Worm (Caenorhabditis elegans) whole organism, L4/young adult: ENCODE data around the gene C08E3.14.

Source experiments
- W03F9.2 ChIP-seq: fragments of 150-350 bp; optimal IDR thresholded peaks from 2 replicates; lab custom pipeline; 2014; ENCODE audit warnings: missing biosample characterization, missing genetic modification characterization
- dao-5 ChIP-seq: sonication (generic microtip); optimal IDR thresholded peaks from 2 replicates; lab custom pipeline; 2016; ENCODE audit warnings: missing genotype, missing genetic modification characterization, moderate library complexity, missing compliant biosample characterization
- him-1 ChIP-seq: sonication (generic microtip); optimal IDR thresholded peaks from 2 replicates; lab custom pipeline; 2016; ENCODE audit warnings: missing genotype, missing genetic modification reagents, missing genetic modification characterization, missing compliant biosample characterization

DNA sequence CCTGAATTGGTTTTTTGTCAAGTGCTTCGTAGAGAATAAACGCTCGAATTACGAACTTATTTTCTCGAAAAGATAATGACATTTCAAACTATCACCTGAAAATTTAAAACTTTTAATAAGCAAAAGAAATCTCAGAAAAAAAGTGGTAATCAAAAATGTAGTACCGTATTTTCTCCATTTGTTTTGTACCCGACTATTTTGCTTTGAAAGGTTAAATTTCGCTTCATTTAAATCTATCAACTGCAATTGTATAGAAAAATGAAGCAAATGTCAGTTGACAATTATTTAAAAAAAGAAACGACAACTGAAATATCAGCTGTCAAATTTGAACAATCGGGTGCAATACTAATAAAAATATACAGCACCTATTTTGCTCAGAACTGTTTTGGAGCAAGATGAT is 4.6 kb upstream of the C08E3.14 start, which contains the start of gene fbxa-158:
- no peak for TF ChIP-seq him-1 (tag; lab: Kevin White, UChicago)
- no peak for TF ChIP-seq W03F9.2
- TF ChIP-seq dao-5 = no peak
